Fruit fly (Drosophila melanogaster): ENCODE results near the gene CG3402.

The CG3402 gene

DNA sequence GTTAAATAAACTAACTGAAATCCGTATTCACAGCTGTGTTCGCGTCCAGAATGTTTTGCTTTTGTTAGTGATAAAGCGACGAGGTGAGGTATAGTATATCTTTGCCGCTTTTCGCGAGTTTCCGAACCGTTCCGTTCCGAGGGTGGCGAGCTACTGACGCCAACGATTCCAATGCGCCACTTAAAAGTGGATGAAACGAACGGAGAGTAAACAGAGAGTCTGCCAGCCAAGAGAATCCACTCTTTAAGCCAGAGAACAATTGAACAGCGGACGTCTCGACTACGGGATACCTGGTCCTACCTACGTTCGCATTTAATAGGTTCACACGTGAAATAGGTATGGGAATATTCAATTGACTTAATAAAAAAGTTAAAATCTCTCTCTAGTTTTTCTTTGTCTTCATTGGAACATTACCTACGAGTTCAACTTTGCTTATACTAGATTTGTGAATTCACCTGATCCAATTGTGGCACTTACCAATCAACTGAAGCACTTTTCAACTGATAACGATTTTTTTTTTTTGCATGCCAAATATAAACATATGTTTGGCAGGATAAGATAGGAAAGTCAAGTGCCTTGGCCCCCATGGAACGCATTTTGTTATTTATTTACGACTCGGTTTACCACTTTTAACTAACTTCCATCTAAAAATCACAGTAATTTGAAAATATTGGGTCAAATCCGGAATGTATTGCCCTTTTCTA is 48.7 kb downstream of the CG3402 start, which contains the start of gene CG13893 (continued):
- TF ChIP-seq sima (GFP tag; optimal IDR thresholded peaks at IDR 0.05): no peak
- TF ChIP-seq zf30C (GFP tag; optimal IDR thresholded peaks at IDR 0.05): no peak
- TF ChIP-seq wek (GFP tag; optimal IDR thresholded peaks at IDR 0.05): no peak
- TF ChIP-seq mirr (GFP tag; optimal IDR thresholded peaks at IDR 0.05): peak; percentile 68
- TF ChIP-seq tna (GFP tag; IDR thresholded peaks at IDR 0.05; ENCODE audit: partially characterized antibody): peak; percentile 51; the same call in 1 of the 2 replicates
- TF ChIP-seq pan (optimal IDR thresholded peaks at IDR 0.05): peak in 1 of 2 experiments; percentile 78
- TF ChIP-seq pan (GFP tag; optimal IDR thresholded peaks at IDR 0.05 in 1 of 2, IDR thresholded peaks at IDR 0.05 in 1 of 2): peak in 1 of 2 experiments; percentile 19
- TF ChIP-seq CG6854 (GFP tag; optimal IDR thresholded peaks at IDR 0.05): peak; percentile 45
- TF ChIP-seq ap (GFP tag; IDR thresholded peaks at IDR 0.05): no peak
- no peak for TF ChIP-seq CG12219 (GFP tag; optimal IDR thresholded peaks at IDR 0.05)
- no peak for TF ChIP-seq btn (GFP tag; optimal IDR thresholded peaks at IDR 0.05)
- TF ChIP-seq run (tag; optimal IDR thresholded peaks at IDR 0.05): no peak
- TF ChIP-seq CG14014 (GFP tag; IDR thresholded peaks at IDR 0.05): peak; percentile 59; the same call in 1 of the 2 replicates
- no peak for TF ChIP-seq CG33557 (GFP tag; optimal IDR thresholded peaks at IDR 0.05)
- no peak for TF ChIP-seq gfzf (GFP tag; optimal IDR thresholded peaks at IDR 0.05)
- no peak for TF ChIP-seq CG11504 (tag; optimal IDR thresholded peaks at IDR 0.05)
- no peak for TF ChIP-seq phol (tag; optimal IDR thresholded peaks at IDR 0.05)
- peak; percentile 44; the same call in 1 of the 2 replicates for TF ChIP-seq CG11696 (GFP tag; IDR thresholded peaks at IDR 0.05)
- peak; percentile 71 for TF ChIP-seq Fer1 (GFP tag; optimal IDR thresholded peaks at IDR 0.05)
- TF ChIP-seq ERR (GFP tag; optimal IDR thresholded peaks at IDR 0.05): no peak
- TF ChIP-seq rib (GFP tag; IDR thresholded peaks at IDR 0.05): peak; percentile 68
- TF ChIP-seq CG1832 (GFP tag; optimal IDR thresholded peaks at IDR 0.05): no peak
- no peak for TF ChIP-seq CG15696 (tag; optimal IDR thresholded peaks at IDR 0.05)
- TF ChIP-seq CG32532 (GFP tag; IDR thresholded peaks at IDR 0.05): peak; percentile 64
- TF ChIP-seq CG3726 (GFP tag; IDR thresholded peaks at IDR 0.05): no peak
- TF ChIP-seq bigmax (GFP tag; optimal IDR thresholded peaks at IDR 0.05): peak; percentile 35
- no peak for TF ChIP-seq CG6254 (GFP tag; optimal IDR thresholded peaks at IDR 0.05)
- no peak for TF ChIP-seq CG3065 (GFP tag; optimal IDR thresholded peaks at IDR 0.05)
- no peak for TF ChIP-seq ems (GFP tag; optimal IDR thresholded peaks at IDR 0.05)
- TF ChIP-seq vfl (GFP tag; optimal IDR thresholded peaks at IDR 0.05): no peak
- no peak for TF ChIP-seq zen (tag; optimal IDR thresholded peaks at IDR 0.05)
- TF ChIP-seq lab (GFP tag; optimal IDR thresholded peaks at IDR 0.05): peak; percentile 69
- TF ChIP-seq ci (GFP tag; IDR thresholded peaks at IDR 0.05): peak; percentile 70; the same call in 2 of the 3 replicates
- no peak for TF ChIP-seq CG3995 (GFP tag; optimal IDR thresholded peaks at IDR 0.05)
- TF ChIP-seq CG15269 (tag; optimal IDR thresholded peaks at IDR 0.05): peak; percentile 21
- TF ChIP-seq nerfin-2 (GFP tag; IDR thresholded peaks at IDR 0.05; ENCODE audit: partially characterized antibody): peak; percentile 40; the same call in 1 of the 2 replicates
- peak; percentile 56; the same call in 1 of the 2 replicates for TF ChIP-seq seq (GFP tag; IDR thresholded peaks at IDR 0.05)
- no peak for TF ChIP-seq eve (GFP tag; optimal IDR thresholded peaks at IDR 0.05)
- TF ChIP-seq Mrtf (GFP tag; IDR thresholded peaks at IDR 0.05): no peak
- TF ChIP-seq yki (optimal IDR thresholded peaks at IDR 0.05): no peak
- no peak for TF ChIP-seq knrl (GFP tag; IDR thresholded peaks at IDR 0.05; ENCODE audit: partially characterized antibody)
- TF ChIP-seq CG6683 (GFP tag; optimal IDR thresholded peaks at IDR 0.05): peak; percentile 5
- TF ChIP-seq Bgb (GFP tag; IDR thresholded peaks at IDR 0.05; ENCODE audit: partially characterized antibody): peak; percentile 68; the same call in 1 of the 2 replicates
- peak; percentile 57; the same call in 1 of the 3 replicates for TF ChIP-seq CG11456 (GFP tag; IDR thresholded peaks at IDR 0.05)
- TF ChIP-seq Eip74EF (GFP tag; optimal IDR thresholded peaks at IDR 0.05): peak in 1 of 2 experiments; percentile 64
- no peak for TF ChIP-seq tap (tag; optimal IDR thresholded peaks at IDR 0.05)
- no peak for TF ChIP-seq abd-A (tag; optimal IDR thresholded peaks at IDR 0.05)
- TF ChIP-seq CG9437 (GFP tag; optimal IDR thresholded peaks at IDR 0.05): no peak
- TF ChIP-seq fd3F (GFP tag; optimal IDR thresholded peaks at IDR 0.05): no peak

Measured in whole organism, embryonic.